Fruit fly (Drosophila melanogaster): ENCODE measurements around the gene CG6204.

CG6204 gene

dm6 chr3R:24204022-24204421 lies 10.4 kb downstream of the CG6204 start:
- no peak for TF ChIP-seq CTCF (optimal IDR thresholded peaks at IDR 0.05)
- no peak for TF ChIP-seq CG8478 (optimal IDR thresholded peaks at IDR 0.05)

dm6 chr3R:24205234-24205894 lies 11.7 kb downstream of the CG6204 start:
- TF ChIP-seq CG8478 (optimal IDR thresholded peaks at IDR 0.05) (no peak), CTCF (optimal IDR thresholded peaks at IDR 0.05) (no peak)

- TF ChIP-seq CG8478 (optimal IDR thresholded peaks at IDR 0.05) = no peak
- no peak for TF ChIP-seq CTCF (optimal IDR thresholded peaks at IDR 0.05)
These were observed 12.3 kb downstream of the CG6204 start for dm6 chr3R:24205935-24206334.

dm6 chr3R:24206341-24207114 lies 12.9 kb downstream of the CG6204 start:
- no peak for TF ChIP-seq CTCF (optimal IDR thresholded peaks at IDR 0.05)
- TF ChIP-seq CG8478 (optimal IDR thresholded peaks at IDR 0.05) = no peak

dm6 chr3R:24213644-24214043 lies 20.0 kb downstream of the CG6204 start:
- no peak for TF ChIP-seq CG8478 (optimal IDR thresholded peaks at IDR 0.05)
- TF ChIP-seq CTCF (optimal IDR thresholded peaks at IDR 0.05) = no peak

- TF ChIP-seq CTCF (optimal IDR thresholded peaks at IDR 0.05) (no peak), CG8478 (optimal IDR thresholded peaks at IDR 0.05) (no peak)
These were observed 22.4 kb downstream of the CG6204 start for dm6 chr3R:24216017-24216416.

dm6 chr3R:24218565-24218964 lies 24.9 kb downstream of the CG6204 start, which contains the start of gene CG17786:
TSS of gene CG17786 (minus strand) at chr3R:24218718.
- TF ChIP-seq CTCF (optimal IDR thresholded peaks at IDR 0.05) (no peak), CG8478 (optimal IDR thresholded peaks at IDR 0.05) (no peak)

- TF ChIP-seq CG8478 (optimal IDR thresholded peaks at IDR 0.05) (no peak), CTCF (optimal IDR thresholded peaks at IDR 0.05) (no peak)
These were observed 25.5 kb downstream of the CG6204 start for dm6 chr3R:24219093-24219492.

- TF ChIP-seq CG8478 (optimal IDR thresholded peaks at IDR 0.05) (no peak), CTCF (optimal IDR thresholded peaks at IDR 0.05) (no peak)
These were observed 27.2 kb downstream of the CG6204 start, which contains the start of gene cav for dm6 chr3R:24220845-24221244. TSS of gene cav (plus strand) at chr3R:24221103.

- no peak for TF ChIP-seq CG8478 (optimal IDR thresholded peaks at IDR 0.05)
- TF ChIP-seq CTCF (optimal IDR thresholded peaks at IDR 0.05) = no peak
These were observed 28.0 kb downstream of the CG6204 start, which contains the start of gene twin for dm6 chr3R:24221334-24222302. TSS of gene twin (minus strand) at chr3R:24221965.

- TF ChIP-seq CTCF (optimal IDR thresholded peaks at IDR 0.05) (peak in 1 of 2 experiments; percentile 4), CG8478 (optimal IDR thresholded peaks at IDR 0.05) (no peak)
These were observed 33.1 kb downstream of the CG6204 start, which contains the start of the genes Spps and CG13609 for dm6 chr3R:24226744-24227143. TSS of gene Spps (minus strand) at chr3R:24226934. TSS of gene CG13609 (plus strand) at chr3R:24227023.

- TF ChIP-seq CTCF (optimal IDR thresholded peaks at IDR 0.05) (no peak), CG8478 (optimal IDR thresholded peaks at IDR 0.05) (no peak)
These were observed 35.0 kb downstream of the CG6204 start, which contains the start of gene Acp95EF for dm6 chr3R:24228675-24229074. TSS of gene Acp95EF (plus strand) at chr3R:24228975.

- TF ChIP-seq CG8478 (optimal IDR thresholded peaks at IDR 0.05) = no peak
- TF ChIP-seq CTCF (optimal IDR thresholded peaks at IDR 0.05) = no peak
These were observed 36.3 kb downstream of the CG6204 start, which contains the start of gene Spase22-23 for dm6 chr3R:24229870-24230422. TSS of gene Spase22-23 (minus strand) at chr3R:24230035.

Measured in S2 (cell line).